Fruit fly (Drosophila melanogaster) whole organism, embryonic: ENCODE data around the gene hiro.

Experiments used
- Atf-2 ChIP-seq: fragments of 200-800 bp; sonication (Bioruptor generic); optimal IDR thresholded peaks from 2 replicates; lab custom pipeline; 2016; ENCODE audit warnings: missing biosample characterization, missing genetic modification characterization
- Awh ChIP-seq: fragments of 200-800 bp; sonication (Bioruptor generic); IDR thresholded peaks from 2 replicates; pipeline ENCODE4, ENCODE4 v1.3.6; 2022; ENCODE audit warnings: missing biosample characterization, missing genetic modification characterization
- B-H1 ChIP-seq: fragments of 200-800 bp; sonication (Bioruptor generic); IDR thresholded peaks from 3 replicates; pipeline ENCODE4 v1.3.6; 2022; ENCODE audit warnings: missing biosample characterization, missing genetic modification characterization
- B-H2 ChIP-seq: fragments of 200-800 bp; sonication (Bioruptor generic); optimal IDR thresholded peaks from 2 replicates; lab custom pipeline; 2018; ENCODE audit warnings: missing biosample characterization, mild to moderate bottlenecking, missing genetic modification characterization
- BEAF-32 ChIP-seq: fragments of 200-800 bp; sonication (Bioruptor generic); optimal IDR thresholded peaks from 3 replicates; lab custom pipeline; 2017; ENCODE audit warnings: missing biosample characterization, missing genetic modification characterization, mild to moderate bottlenecking, moderate library complexity, missing genetic modification reagents
- Blimp-1 ChIP-seq: fragments of 200-800 bp; sonication (Bioruptor generic); optimal IDR thresholded peaks from 3 replicates; lab custom pipeline; 2018; ENCODE audit warnings: missing biosample characterization, missing genetic modification characterization, mild to moderate bottlenecking, moderate library complexity, missing genetic modification reagents
- C15 ChIP-seq: fragments of 200-800 bp; sonication (Bioruptor generic); IDR thresholded peaks from 3 replicates; pipeline ENCODE4 v1.3.6; 2022; ENCODE audit warnings: missing biosample characterization, missing genetic modification characterization
- CG12219 ChIP-seq: fragments of 200-800 bp; sonication (Bioruptor generic); optimal IDR thresholded peaks from 3 replicates; lab custom pipeline; 2018; ENCODE audit warnings: missing biosample characterization, mild to moderate bottlenecking, missing genetic modification characterization
- CG13624 ChIP-seq: fragments of 200-800 bp; sonication (Bioruptor generic); optimal IDR thresholded peaks from 2 replicates; lab custom pipeline; 2016; ENCODE audit warnings: missing biosample characterization, missing genetic modification characterization
- CG13894 ChIP-seq: fragments of 200-800 bp; sonication (Bioruptor generic); optimal IDR thresholded peaks from 3 replicates; lab custom pipeline; 2018; ENCODE audit warnings: missing biosample characterization, mild to moderate bottlenecking, missing genetic modification characterization, moderate library complexity
- CG14965 ChIP-seq: fragments of 200-800 bp; sonication (Bioruptor generic); optimal IDR thresholded peaks from 2 replicates; lab custom pipeline; 2016; ENCODE audit warnings: missing biosample characterization, missing genetic modification characterization, borderline replicate concordance
- CG1529 ChIP-seq: fragments of 200-800 bp; sonication (Bioruptor generic); optimal IDR thresholded peaks from 3 replicates; lab custom pipeline; 2018; ENCODE audit warnings: missing biosample characterization, missing genetic modification characterization
- CG15514 ChIP-seq: fragments of 200-800 bp; sonication (Bioruptor generic); optimal IDR thresholded peaks from 3 replicates; lab custom pipeline; 2017; ENCODE audit warnings: missing biosample characterization, missing genetic modification characterization, mild to moderate bottlenecking, moderate library complexity, missing genetic modification reagents
- CG15601 ChIP-seq: fragments of 200-800 bp; sonication (Bioruptor generic); optimal IDR thresholded peaks from 3 replicates; lab custom pipeline; 2019; ENCODE audit warnings: missing biosample characterization, mild to moderate bottlenecking, missing genetic modification characterization, moderate library complexity
- CG1603 ChIP-seq: fragments of 200-800 bp; sonication (Bioruptor generic); optimal IDR thresholded peaks from 2 replicates; lab custom pipeline; 2019; ENCODE audit warnings: missing biosample characterization, mild to moderate bottlenecking, missing genetic modification characterization, moderate library complexity
- CG2116 ChIP-seq: fragments of 200-800 bp; sonication (Bioruptor generic); optimal IDR thresholded peaks from 3 replicates; lab custom pipeline; 2018; ENCODE audit warnings: missing biosample characterization, mild to moderate bottlenecking, missing genetic modification characterization
- CG2120 ChIP-seq: fragments of 200-800 bp; sonication (Bioruptor generic); optimal IDR thresholded peaks from 3 replicates; lab custom pipeline; 2016; ENCODE audit warnings: missing biosample characterization, missing genetic modification characterization
- CG31224 ChIP-seq: fragments of 200-800 bp; sonication (Bioruptor generic); IDR thresholded peaks from 2 replicates; pipeline ENCODE4 v1.3.6; 2022; ENCODE audit warnings: missing biosample characterization, missing genetic modification characterization
- CG31441 ChIP-seq: fragments of 200-800 bp; sonication (Bioruptor generic); IDR thresholded peaks from 2 replicates; pipeline ENCODE4 v1.3.6; 2022; ENCODE audit warnings: missing biosample characterization, missing genetic modification characterization
- CG3281 ChIP-seq: fragments of 200-800 bp; sonication (Bioruptor generic); optimal IDR thresholded peaks from 3 replicates; lab custom pipeline; 2017; ENCODE audit warnings: missing biosample characterization, mild to moderate bottlenecking, missing genetic modification characterization
- CG4854 ChIP-seq: fragments of 200-800 bp; sonication (Bioruptor generic); optimal IDR thresholded peaks from 2 replicates; lab custom pipeline; 2016; ENCODE audit warnings: missing biosample characterization, missing genetic modification characterization, inconsistent platforms
- CG5180 ChIP-seq: fragments of 200-800 bp; sonication (Bioruptor generic); optimal IDR thresholded peaks from 3 replicates; lab custom pipeline; 2017; ENCODE audit warnings: missing biosample characterization, missing genetic modification characterization, mild to moderate bottlenecking, moderate library complexity, missing genetic modification reagents
- CG7357 ChIP-seq: fragments of 200-800 bp; sonication (Bioruptor generic); IDR thresholded peaks from 3 replicates; pipeline ENCODE4 v1.3.6; 2022; ENCODE audit warnings: missing biosample characterization, missing genetic modification characterization
- CkIIα-i1 ChIP-seq: fragments of 200-800 bp; sonication (Bioruptor generic); IDR thresholded peaks from 2 replicates; pipeline ENCODE4 v1.3.6; 2022; ENCODE audit warnings: missing biosample characterization, missing genetic modification characterization
- Ets65A ChIP-seq: fragments of 200-800 bp; sonication (Bioruptor generic); peaks from one replicate; lab custom pipeline; 2016; ENCODE audit warnings: missing biosample characterization, missing genetic modification characterization
- HHEX ChIP-seq: fragments of 200-800 bp; sonication (Bioruptor generic); optimal IDR thresholded peaks from 3 replicates; lab custom pipeline; 2017; ENCODE audit warnings: missing biosample characterization, mild to moderate bottlenecking, missing genetic modification characterization, missing genetic modification reagents
- HLH4C ChIP-seq: fragments of 200-800 bp; sonication (Bioruptor generic); IDR thresholded peaks from 3 replicates; pipeline ENCODE4 v1.3.6; 2022; ENCODE audit warnings: missing biosample characterization, missing genetic modification characterization; ENCODE audit not compliant: partially characterized antibody
- Hey ChIP-seq: fragments of 200-800 bp; sonication (Bioruptor generic); optimal IDR thresholded peaks from 3 replicates; lab custom pipeline; 2018; ENCODE audit warnings: missing biosample characterization, mild to moderate bottlenecking, missing genetic modification characterization
- Hr3 ChIP-seq: fragments of 200-800 bp; sonication (Bioruptor generic); optimal IDR thresholded peaks from 3 replicates; lab custom pipeline; 2016; ENCODE audit warnings: missing biosample characterization, missing genetic modification characterization
- Myb ChIP-seq: fragments of 200-800 bp; sonication (Bioruptor generic); optimal IDR thresholded peaks from 2 replicates; lab custom pipeline; 2016; ENCODE audit warnings: missing biosample characterization, missing genetic modification characterization
- NC2β ChIP-seq: fragments of 200-800 bp; sonication (Bioruptor generic); optimal IDR thresholded peaks from 2 replicates; lab custom pipeline; 2016; ENCODE audit warnings: missing biosample characterization, missing genetic modification characterization
- Nf-YB ChIP-seq: fragments of 200-800 bp; sonication (Bioruptor generic); optimal IDR thresholded peaks from 3 replicates; lab custom pipeline; 2019; ENCODE audit warnings: missing biosample characterization, mild to moderate bottlenecking, missing genetic modification characterization, moderate library complexity
- az2 ChIP-seq: fragments of 200-800 bp; sonication (Bioruptor generic); optimal IDR thresholded peaks from 3 replicates; lab custom pipeline; 2016; ENCODE audit warnings: missing biosample characterization, missing genetic modification characterization
- bcd ChIP-seq: fragments of 200-800 bp; sonication (Bioruptor generic); optimal IDR thresholded peaks from 2 replicates; lab custom pipeline; 2017; ENCODE audit warnings: missing biosample characterization, mild to moderate bottlenecking, missing genetic modification characterization
- btn ChIP-seq: fragments of 200-800 bp; sonication (Bioruptor generic); optimal IDR thresholded peaks from 2 replicates; lab custom pipeline; 2016; ENCODE audit warnings: missing biosample characterization, missing genetic modification characterization
- chm ChIP-seq: fragments of 200-800 bp; sonication (Bioruptor generic); IDR thresholded peaks from 2 replicates; pipeline ENCODE4 v1.3.6; 2022; ENCODE audit warnings: missing biosample characterization, missing genetic modification characterization
- gem ChIP-seq: fragments of 200-800 bp; sonication (Bioruptor generic); optimal IDR thresholded peaks from 2 replicates; lab custom pipeline; 2019; ENCODE audit warnings: missing biosample characterization, mild to moderate bottlenecking, missing genetic modification characterization, moderate library complexity
- gfzf ChIP-seq: fragments of 200-800 bp; sonication (Bioruptor generic); optimal IDR thresholded peaks from 2 replicates; lab custom pipeline; 2016; ENCODE audit warnings: missing biosample characterization, mild to moderate bottlenecking, missing genetic modification characterization, moderate library complexity
- gsb-n ChIP-seq: fragments of 200-800 bp; sonication (Bioruptor generic); optimal IDR thresholded peaks from 3 replicates; lab custom pipeline; 2018; ENCODE audit warnings: missing biosample characterization, mild to moderate bottlenecking, missing genetic modification characterization
- hkb ChIP-seq, 2 experiments: fragments of 200-800 bp in 1 of 2; fragments of >200 bp in 1 of 2; sonication (Bioruptor generic) in 1 of 2; IDR thresholded peaks in 1 of 2; optimal IDR thresholded peaks in 1 of 2; 2 replicates each; pipeline versions ENCODE4 v1.3.6 to Lab custom; 2017 to 2022; ENCODE audit warnings: missing biosample characterization in 1 of 2, missing genetic modification characterization in 1 of 2
- inv ChIP-seq: fragments of 200-800 bp; sonication (Bioruptor generic); IDR thresholded peaks from 2 replicates; pipeline ENCODE4 v1.3.6; 2022; ENCODE audit warnings: missing biosample characterization, missing genetic modification characterization; ENCODE audit not compliant: partially characterized antibody
- lbe ChIP-seq: fragments of 200-800 bp; sonication (Bioruptor generic); optimal IDR thresholded peaks from 2 replicates; lab custom pipeline; 2016; ENCODE audit warnings: missing biosample characterization, mild to moderate bottlenecking, missing genetic modification characterization
- lilli ChIP-seq: fragments of 200-800 bp; sonication (Bioruptor generic); optimal IDR thresholded peaks from 3 replicates; lab custom pipeline; 2016; ENCODE audit warnings: missing biosample characterization, missing genetic modification characterization
- mirr ChIP-seq: fragments of 200-800 bp; sonication (Bioruptor generic); optimal IDR thresholded peaks from 3 replicates; lab custom pipeline; 2018; ENCODE audit warnings: missing biosample characterization, mild to moderate bottlenecking, missing genetic modification characterization
- mld ChIP-seq: fragments of 200-800 bp; sonication (Bioruptor generic); IDR thresholded peaks from 3 replicates; pipeline ENCODE4 v1.3.6; 2022; ENCODE audit warnings: missing biosample characterization, missing genetic modification characterization; ENCODE audit not compliant: partially characterized antibody
- nerfin-1 ChIP-seq: fragments of 200-800 bp; sonication (Bioruptor generic); optimal IDR thresholded peaks from 3 replicates; lab custom pipeline; 2019; ENCODE audit warnings: missing biosample characterization, mild to moderate bottlenecking, missing genetic modification characterization, moderate library complexity
- otp ChIP-seq: fragments of 200-800 bp; sonication (Bioruptor generic); IDR thresholded peaks from 3 replicates; pipeline ENCODE4, ENCODE4 v1.3.6; 2022; ENCODE audit warnings: missing biosample characterization, missing genetic modification characterization
- stc ChIP-seq: fragments of 200-800 bp; sonication (Bioruptor generic); IDR thresholded peaks from 2 replicates; pipeline ENCODE4 v1.3.6; 2022; ENCODE audit warnings: missing biosample characterization, missing genetic modification characterization
- zen ChIP-seq: fragments of 200-800 bp; sonication (Bioruptor generic); optimal IDR thresholded peaks from 3 replicates; lab custom pipeline; 2018; ENCODE audit warnings: missing biosample characterization, mild to moderate bottlenecking, missing genetic modification characterization, moderate library complexity
- zfh2 ChIP-seq: fragments of 200-800 bp; sonication (Bioruptor generic); optimal IDR thresholded peaks from 2 replicates; lab custom pipeline; 2016; ENCODE audit warnings: missing biosample characterization, missing genetic modification characterization

The hiro gene

DNA sequence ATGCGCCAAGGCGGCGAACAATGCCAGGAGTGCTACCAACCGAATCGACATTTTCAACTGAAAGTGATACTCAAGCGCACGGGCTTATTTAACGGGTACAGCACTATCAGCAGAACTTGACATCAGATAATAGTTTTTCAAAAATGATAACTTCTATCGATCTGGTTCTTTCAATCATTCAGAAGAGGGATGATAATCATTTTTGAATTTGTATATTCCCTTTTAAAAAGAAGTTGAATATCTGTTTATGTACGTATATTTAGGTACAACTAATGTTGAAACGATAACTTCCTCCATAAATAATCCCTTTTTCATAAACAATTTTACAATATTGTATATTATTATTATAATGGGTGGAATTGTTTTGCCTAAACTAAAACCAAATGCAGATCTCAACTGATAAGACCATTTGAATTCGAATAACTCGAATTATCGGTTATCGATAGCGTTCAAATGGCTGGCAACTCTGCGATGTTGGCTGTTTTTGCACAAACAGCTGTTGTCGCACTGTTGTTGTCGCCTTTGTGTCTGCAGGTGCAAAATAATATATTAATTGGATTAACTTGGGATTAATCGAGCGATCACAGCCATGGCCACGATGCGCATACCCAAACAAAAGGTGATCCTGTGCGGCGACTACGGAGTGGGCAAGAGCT is 2.4 kb upstream of the hiro start, which contains the start of the genes CG32483 and RabX6 (continued):
- TF ChIP-seq CG12219 (GFP tag; lab: Kevin White, UChicago) = no peak
- no peak for TF ChIP-seq Hr3 (GFP tag; lab: Kevin White, UChicago)
- no peak for TF ChIP-seq C15
- TF ChIP-seq hkb (optimal IDR thresholded peaks at IDR 0.05; lab: Kevin White, UChicago) = no peak
- no peak for TF ChIP-seq hkb (GFP tag; IDR thresholded peaks at IDR 0.05; lab: Robert Waterston, UW)
- no peak for TF ChIP-seq CG3281 (GFP tag; lab: Kevin White, UChicago)
- no peak for TF ChIP-seq HHEX (GFP tag; lab: Kevin White, UChicago)
- TF ChIP-seq gem (tag; lab: Kevin White, UChicago) = no peak
- no peak for TF ChIP-seq CG31441
- no peak for TF ChIP-seq CG15601 (tag; lab: Kevin White, UChicago)
- no peak for TF ChIP-seq chm (GFP tag; lab: Robert Waterston, UW)
- no peak for TF ChIP-seq Atf-2
- TF ChIP-seq mld = 0 out of 3 replicates have a peak, but pooled peaks have one; percentile 35
- TF ChIP-seq CG2116 (GFP tag; lab: Kevin White, UChicago) = peak; percentile 73
- no peak for TF ChIP-seq CG13894
- TF ChIP-seq CG1603 (tag; lab: Kevin White, UChicago) = peak; percentile 25
- TF ChIP-seq Nf-YB (GFP tag; lab: Kevin White, UChicago) = no peak
- no peak for TF ChIP-seq Hey (tag; lab: Kevin White, UChicago)
- TF ChIP-seq HLH4C (GFP tag; lab: Robert Waterston, UW) = no peak
- TF ChIP-seq B-H1 (GFP tag; lab: Robert Waterston, UW) = no peak
- TF ChIP-seq Ets65A (GFP tag; lab: Kevin White, UChicago) = no peak
- no peak for TF ChIP-seq NC2β (GFP tag; lab: Kevin White, UChicago)
- TF ChIP-seq btn (GFP tag; lab: Kevin White, UChicago) = no peak
- no peak for TF ChIP-seq CG31224 (GFP tag; lab: Robert Waterston, UW)
- TF ChIP-seq nerfin-1 = no peak
- no peak for TF ChIP-seq lilli (GFP tag; lab: Kevin White, UChicago)
- TF ChIP-seq Myb = peak; percentile 63
- TF ChIP-seq CG15514 (GFP tag; lab: Kevin White, UChicago) = peak; percentile 97
- TF ChIP-seq CG13624 = no peak
- no peak for TF ChIP-seq Awh
- no peak for TF ChIP-seq CG7357 (GFP tag; lab: Robert Waterston, UW)
- no peak for TF ChIP-seq zfh2 (GFP tag; lab: Kevin White, UChicago)
- TF ChIP-seq CG1529 (GFP tag; lab: Kevin White, UChicago) = no peak
- no peak for TF ChIP-seq bcd (GFP tag; lab: Kevin White, UChicago)
- no peak for TF ChIP-seq CG14965 (GFP tag; lab: Kevin White, UChicago)
- no peak for TF ChIP-seq Blimp-1 (GFP tag; lab: Kevin White, UChicago)
- no peak for TF ChIP-seq stc (GFP tag; lab: Robert Waterston, UW)
- TF ChIP-seq gfzf (GFP tag; lab: Kevin White, UChicago) = peak; percentile 18
- no peak for TF ChIP-seq zen (tag; lab: Kevin White, UChicago)
- no peak for TF ChIP-seq otp (GFP tag; lab: Robert Waterston, UW)
- TF ChIP-seq inv (GFP tag; lab: Robert Waterston, UW) = no peak
- no peak for TF ChIP-seq az2 (GFP tag; lab: Kevin White, UChicago)
- TF ChIP-seq CG5180 (GFP tag; lab: Kevin White, UChicago) = no peak
- TF ChIP-seq BEAF-32 (GFP tag; lab: Kevin White, UChicago) = peak; percentile 42
- no peak for TF ChIP-seq lbe
- TF ChIP-seq mirr = no peak
- no peak for TF ChIP-seq gsb-n
- no peak for TF ChIP-seq CG2120 (GFP tag; lab: Kevin White, UChicago)
- TF ChIP-seq B-H2 (GFP tag; lab: Kevin White, UChicago) = no peak
- TF ChIP-seq CkIIα-i1 (GFP tag; lab: Robert Waterston, UW) = no peak
- no peak for TF ChIP-seq CG4854
